Worm (Caenorhabditis elegans): ENCODE data around the gene R13D11.3.
"Not testable (repeated sequence)": the region's sequence is repeated elsewhere in the genome, so short reads cannot be mapped to it uniquely, and the experiment has no call there.

R13D11.3 gene

ce11 chrV:822922-823321 is 8.1 kb downstream of the R13D11.3 start, which contains the start of gene srx-31:
Gene srx-31 (minus strand): TSS chrV:823022.
- not testable (repeated sequence) for TF ChIP-seq ceh-16, lsy-12, fos-1 (tag; optimal IDR thresholded peaks at IDR 0.05)

- no peak for TF ChIP-seq mml-1 (tag; optimal IDR thresholded peaks at IDR 0.05)
- TF ChIP-seq daf-12 (tag; optimal IDR thresholded peaks at IDR 0.05): no peak
- no peak for TF ChIP-seq ZK546.5 (tag; optimal IDR thresholded peaks at IDR 0.05)
These were observed 11.3 kb downstream of the R13D11.3 start, which contains the start of gene F41H8.2 for ce11 chrV:826097-826496. Gene F41H8.2 (plus strand): TSS chrV:826397.

ce11 chrV:833368-833767 is 18.6 kb downstream of the R13D11.3 start, which contains the start of gene F41H8.1:
Gene F41H8.1 (plus strand): TSS chrV:833668.
- TF ChIP-seq mml-1 (tag; optimal IDR thresholded peaks at IDR 0.05) (no peak), elt-2 (tag; optimal IDR thresholded peaks at IDR 0.05) (no peak), eor-1 (tag; optimal IDR thresholded peaks at IDR 0.05) (no peak), lin-39 (tag; optimal IDR thresholded peaks at IDR 0.05) (no peak), nhr-25 (tag; optimal IDR thresholded peaks at IDR 0.05) (no peak), aly-2 (tag; optimal IDR thresholded peaks at IDR 0.05) (no peak), nhr-28 (tag; optimal IDR thresholded peaks at IDR 0.05) (no peak)

ce11 chrV:838984-839471 is 24.2 kb downstream of the R13D11.3 start, which contains the start of the genes K09C6.7 and K09C6.10:
Gene K09C6.7 (minus strand): TSS chrV:839084.
Gene K09C6.10 (plus strand): TSS chrV:839421.
- TF ChIP-seq ztf-4, fos-1, elt-1 (tag; optimal IDR thresholded peaks at IDR 0.05): not testable (repeated sequence)

ce11 chrV:842611-843010 is 27.8 kb downstream of the R13D11.3 start:
- TF ChIP-seq eor-1 (tag; optimal IDR thresholded peaks at IDR 0.05): no peak
- TF ChIP-seq nhr-43 (tag; optimal IDR thresholded peaks at IDR 0.05; ENCODE audit: poor library complexity, severe bottlenecking): no peak
- TF ChIP-seq ceh-9 (tag; optimal IDR thresholded peaks at IDR 0.05): no peak
- TF ChIP-seq egl-5 (tag; optimal IDR thresholded peaks at IDR 0.05): no peak
- TF ChIP-seq skn-1 (tag; optimal IDR thresholded peaks at IDR 0.05): no peak
- TF ChIP-seq snpc-4 (tag; optimal IDR thresholded peaks at IDR 0.05): no peak
- TF ChIP-seq aly-2 (tag; optimal IDR thresholded peaks at IDR 0.05): no peak

ce11 chrV:843118-843517 is 28.3 kb downstream of the R13D11.3 start, which contains the start of gene K09C6.8:
Gene K09C6.8 (minus strand): TSS chrV:843218.
- not testable (repeated sequence) for TF ChIP-seq R02D3.7 (tag; optimal IDR thresholded peaks at IDR 0.05); pqm-1 (tag; optimal IDR thresholded peaks at IDR 0.05); ama-1 (optimal IDR thresholded peaks at IDR 0.05)

ce11 chrV:847521-847920 is 32.7 kb downstream of the R13D11.3 start, which contains the start of gene srbc-13:
Gene srbc-13 (plus strand): TSS chrV:847821.
- no peak for TF ChIP-seq nhr-28 (tag; optimal IDR thresholded peaks at IDR 0.05)

ce11 chrV:849042-849441 is 34.2 kb downstream of the R13D11.3 start:
- no peak for TF ChIP-seq sea-2 (GFP tag; optimal IDR thresholded peaks at IDR 0.05)
- TF ChIP-seq ama-1 (optimal IDR thresholded peaks at IDR 0.05): no peak
- no peak for TF ChIP-seq lin-15B (tag; optimal IDR thresholded peaks at IDR 0.05)
- TF ChIP-seq nhr-67 (tag; optimal IDR thresholded peaks at IDR 0.05): no peak
- TF ChIP-seq unc-62 (GFP tag; optimal IDR thresholded peaks at IDR 0.05): no peak
- no peak for TF ChIP-seq jun-1 (tag; optimal IDR thresholded peaks at IDR 0.05)
- TF ChIP-seq hmg-11 (tag; optimal IDR thresholded peaks at IDR 0.05): no peak
- no peak for TF ChIP-seq elt-1 (tag; optimal IDR thresholded peaks at IDR 0.05)
